Fruit fly (Drosophila melanogaster): Measurements from ENCODE around the gene Ucp4B.

DNA sequence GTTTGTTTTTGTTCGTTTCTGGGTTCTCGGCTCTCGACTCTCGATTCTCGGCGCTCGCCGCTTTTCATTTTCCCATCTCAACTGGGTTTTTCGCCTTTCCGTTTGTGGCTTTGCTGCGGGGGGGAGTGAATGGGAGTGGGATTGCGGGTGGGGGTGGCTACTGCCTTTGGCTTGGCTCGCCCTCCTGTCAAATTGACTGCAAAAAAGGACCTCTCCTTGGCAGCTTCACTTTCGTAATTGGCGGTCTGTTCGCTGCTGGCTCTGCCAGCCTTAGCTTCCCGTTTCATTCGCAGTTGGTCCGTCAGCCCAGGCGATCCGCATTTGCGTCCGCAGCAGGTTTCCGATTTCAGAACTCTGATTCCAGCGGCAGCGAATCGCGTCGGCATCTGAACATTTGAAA, 44.0 kb upstream of the Ucp4B start, which contains the start of gene dsf:
- no peak for TF ChIP-seq Mio (GFP tag; optimal IDR thresholded peaks at IDR 0.05)
- no peak for TF ChIP-seq pan (optimal IDR thresholded peaks at IDR 0.05)
- TF ChIP-seq lola (GFP tag; optimal IDR thresholded peaks at IDR 0.05) = no peak
- no peak for TF ChIP-seq h (GFP tag; optimal IDR thresholded peaks at IDR 0.05)
- no peak for TF ChIP-seq jim (GFP tag; optimal IDR thresholded peaks at IDR 0.05)
- TF ChIP-seq N (GFP tag; optimal IDR thresholded peaks at IDR 0.05) = no peak
- no peak for TF ChIP-seq br (GFP tag; optimal IDR thresholded peaks at IDR 0.05)
- no peak for TF ChIP-seq Hnf4 (GFP tag; optimal IDR thresholded peaks at IDR 0.05)
- no peak for TF ChIP-seq CrebA (GFP tag; optimal IDR thresholded peaks at IDR 0.05; ENCODE audit: borderline replicate concordance)
- no peak for TF ChIP-seq Abd-B (GFP tag; optimal IDR thresholded peaks at IDR 0.05)
- no peak for TF ChIP-seq Dfd (GFP tag; optimal IDR thresholded peaks at IDR 0.05)
